Worm (Caenorhabditis elegans) whole organism, late embryonic: ENCODE measurements around the gene dnj-1.

Source experiments
- F13H6.1 ChIP-seq: sonication (generic microtip); optimal IDR thresholded peaks from 2 replicates; lab custom pipeline; 2016; ENCODE audit warnings: missing genetic modification characterization, missing compliant biosample characterization
- K02D7.2 ChIP-seq: sonication (generic microtip); optimal IDR thresholded peaks from 2 replicates; lab custom pipeline; 2017; ENCODE audit warnings: mild to moderate bottlenecking, missing genetic modification characterization, missing compliant biosample characterization
- T23F11.4 ChIP-seq: fragments of 200-800 bp; sonication (Bioruptor generic); optimal IDR thresholded peaks from 2 replicates; lab custom pipeline; 2018; ENCODE audit warnings: mild to moderate bottlenecking, missing genetic modification characterization, missing compliant biosample characterization
- Y22D7AL.16 ChIP-seq: sonication (generic microtip); optimal IDR thresholded peaks from 2 replicates; lab custom pipeline; 2016; ENCODE audit warnings: missing genetic modification characterization, missing compliant biosample characterization
- ahr-1 ChIP-seq: sonication (generic microtip); optimal IDR thresholded peaks from 2 replicates; lab custom pipeline; 2016; ENCODE audit warnings: missing genetic modification characterization, missing compliant biosample characterization
- ama-1 ChIP-seq: fragments of 150-350 bp; optimal IDR thresholded peaks from 2 replicates; lab custom pipeline; 2014
- ceh-19 ChIP-seq: fragments of 200-800 bp; sonication (Bioruptor generic); optimal IDR thresholded peaks from 2 replicates; lab custom pipeline; 2018; ENCODE audit warnings: mild to moderate bottlenecking, missing genetic modification characterization, missing compliant biosample characterization
- ceh-24 ChIP-seq: sonication (generic microtip); optimal IDR thresholded peaks from 2 replicates; lab custom pipeline; 2016; ENCODE audit warnings: mild to moderate bottlenecking, missing genetic modification characterization, missing compliant biosample characterization
- ceh-31 ChIP-seq: sonication (generic microtip); optimal IDR thresholded peaks from 2 replicates; lab custom pipeline; 2016; ENCODE audit warnings: missing genetic modification characterization, missing compliant biosample characterization
- ceh-48 ChIP-seq: sonication (generic microtip); optimal IDR thresholded peaks from 2 replicates; lab custom pipeline; 2016; ENCODE audit warnings: missing genetic modification characterization, inconsistent platforms, missing compliant biosample characterization
- ceh-9 ChIP-seq: sonication (generic microtip); optimal IDR thresholded peaks from 2 replicates; lab custom pipeline; 2016; ENCODE audit warnings: mild to moderate bottlenecking, missing genetic modification characterization, inconsistent platforms, missing compliant biosample characterization
- dve-1 ChIP-seq: sonication (generic microtip); optimal IDR thresholded peaks from 2 replicates; lab custom pipeline; 2017; ENCODE audit warnings: antibody characterized with exemption, mild to moderate bottlenecking, missing genetic modification characterization, missing compliant biosample characterization
- elt-2 ChIP-seq: sonication (generic microtip); optimal IDR thresholded peaks from 2 replicates; lab custom pipeline; 2016; ENCODE audit warnings: missing genetic modification reagents, missing genetic modification characterization, missing compliant biosample characterization
- elt-4 ChIP-seq: sonication (generic microtip); optimal IDR thresholded peaks from 2 replicates; lab custom pipeline; 2016; ENCODE audit warnings: missing genetic modification characterization, missing compliant biosample characterization
- fax-1 ChIP-seq: sonication (generic microtip); optimal IDR thresholded peaks from 2 replicates; lab custom pipeline; 2016; ENCODE audit warnings: missing genotype, missing genetic modification characterization, missing compliant biosample characterization
- fkh-10 ChIP-seq: fragments of 150-350 bp; optimal IDR thresholded peaks from 2 replicates; lab custom pipeline; 2014; ENCODE audit warnings: missing biosample characterization, missing genetic modification reagents, missing genetic modification characterization
- fkh-6 ChIP-seq: sonication (generic microtip); optimal IDR thresholded peaks from 2 replicates; lab custom pipeline; 2016; ENCODE audit warnings: missing genetic modification characterization, missing compliant biosample characterization
- gmeb-2 ChIP-seq: sonication (generic microtip); optimal IDR thresholded peaks from 2 replicates; lab custom pipeline; 2016; ENCODE audit warnings: missing genetic modification characterization, inconsistent platforms, missing compliant biosample characterization
- hlh-13 ChIP-seq: fragments of 200-800 bp; sonication (Bioruptor generic); optimal IDR thresholded peaks from 2 replicates; lab custom pipeline; 2018; ENCODE audit warnings: mild to moderate bottlenecking, missing genetic modification characterization, missing compliant biosample characterization
- hlh-15 ChIP-seq: sonication (generic microtip); optimal IDR thresholded peaks from 2 replicates; lab custom pipeline; 2016; ENCODE audit warnings: missing genetic modification characterization, missing compliant biosample characterization
- hlh-30 ChIP-seq: sonication (generic microtip); optimal IDR thresholded peaks from 2 replicates; lab custom pipeline; 2017; ENCODE audit warnings: antibody characterized with exemption, missing genetic modification characterization, missing compliant biosample characterization; ENCODE audit not compliant: insufficient read depth
- hlh-8 ChIP-seq: sonication (generic microtip); optimal IDR thresholded peaks from 2 replicates; lab custom pipeline; 2016; ENCODE audit warnings: missing genotype, missing genetic modification characterization, missing compliant biosample characterization
- lim-6 ChIP-seq: sonication (generic microtip); optimal IDR thresholded peaks from 2 replicates; lab custom pipeline; 2016; ENCODE audit warnings: missing genetic modification characterization, missing compliant biosample characterization
- lin-11 ChIP-seq: fragments of 200-800 bp; sonication (Bioruptor generic); optimal IDR thresholded peaks from 2 replicates; lab custom pipeline; 2018; ENCODE audit warnings: mild to moderate bottlenecking, missing genetic modification characterization, missing compliant biosample characterization
- madf-2 ChIP-seq: sonication (generic microtip); optimal IDR thresholded peaks from 2 replicates; lab custom pipeline; 2017; ENCODE audit warnings: missing genetic modification characterization, missing compliant biosample characterization
- nhr-232 ChIP-seq: sonication (generic microtip); optimal IDR thresholded peaks from 2 replicates; lab custom pipeline; 2016; ENCODE audit warnings: missing genetic modification characterization, missing compliant biosample characterization
- npax-4 ChIP-seq: sonication (generic microtip); optimal IDR thresholded peaks from 2 replicates; lab custom pipeline; 2016; ENCODE audit warnings: missing genetic modification characterization, missing compliant biosample characterization
- pag-3 ChIP-seq: sonication (generic microtip); optimal IDR thresholded peaks from 2 replicates; lab custom pipeline; 2016; ENCODE audit warnings: missing compliant biosample characterization, missing genetic modification characterization, borderline replicate concordance
- pat-9 ChIP-seq: fragments of 200-800 bp; sonication (Bioruptor generic); optimal IDR thresholded peaks from 2 replicates; lab custom pipeline; 2018; ENCODE audit warnings: mild to moderate bottlenecking, missing genetic modification characterization, moderate library complexity, missing compliant biosample characterization
- pha-2 ChIP-seq: sonication (generic microtip); optimal IDR thresholded peaks from 2 replicates; lab custom pipeline; 2017; ENCODE audit warnings: mild to moderate bottlenecking, missing genetic modification characterization, missing compliant biosample characterization
- pha-4 ChIP-seq: fragments of 150-350 bp; optimal IDR thresholded peaks from 2 replicates; lab custom pipeline; 2018; ENCODE audit warnings: missing biosample characterization, missing genetic modification reagents, missing genetic modification characterization
- ref-2 ChIP-seq: sonication (generic microtip); optimal IDR thresholded peaks from 2 replicates; lab custom pipeline; 2016; ENCODE audit warnings: missing genetic modification characterization, missing compliant biosample characterization
- sdc-2 ChIP-seq: sonication (generic microtip); optimal IDR thresholded peaks from 2 replicates; lab custom pipeline; 2016; ENCODE audit warnings: missing genotype, missing genetic modification characterization, missing compliant biosample characterization
- sox-2 ChIP-seq: fragments of 200-800 bp; sonication (Bioruptor generic); IDR thresholded peaks from 2 replicates; pipeline ENCODE4 v1.3.6; 2022; ENCODE audit warnings: missing genetic modification reagents, missing genetic modification characterization, missing compliant biosample characterization
- sox-4 ChIP-seq: sonication (generic microtip); optimal IDR thresholded peaks from 2 replicates; lab custom pipeline; 2017; ENCODE audit warnings: mild to moderate bottlenecking, missing genetic modification characterization, inconsistent platforms, missing compliant biosample characterization
- tbx-2 ChIP-seq: sonication (generic microtip); optimal IDR thresholded peaks from 2 replicates; lab custom pipeline; 2016; ENCODE audit warnings: missing genetic modification characterization, missing compliant biosample characterization
- tbx-7 ChIP-seq: sonication (generic microtip); optimal IDR thresholded peaks from 2 replicates; lab custom pipeline; 2016; ENCODE audit warnings: missing genotype, missing genetic modification characterization, missing compliant biosample characterization
- ttx-3 ChIP-seq: sonication (generic microtip); optimal IDR thresholded peaks from 2 replicates; lab custom pipeline; 2016; ENCODE audit warnings: missing genetic modification reagents, missing genetic modification characterization, missing compliant biosample characterization
- unc-42 ChIP-seq: sonication (generic microtip); optimal IDR thresholded peaks from 2 replicates; lab custom pipeline; 2016; ENCODE audit warnings: missing genotype, missing genetic modification characterization, missing compliant biosample characterization
- zip-5 ChIP-seq: sonication (generic microtip); optimal IDR thresholded peaks from 2 replicates; lab custom pipeline; 2016; ENCODE audit warnings: missing genetic modification characterization, missing compliant biosample characterization

dnj-1 gene

DNA sequence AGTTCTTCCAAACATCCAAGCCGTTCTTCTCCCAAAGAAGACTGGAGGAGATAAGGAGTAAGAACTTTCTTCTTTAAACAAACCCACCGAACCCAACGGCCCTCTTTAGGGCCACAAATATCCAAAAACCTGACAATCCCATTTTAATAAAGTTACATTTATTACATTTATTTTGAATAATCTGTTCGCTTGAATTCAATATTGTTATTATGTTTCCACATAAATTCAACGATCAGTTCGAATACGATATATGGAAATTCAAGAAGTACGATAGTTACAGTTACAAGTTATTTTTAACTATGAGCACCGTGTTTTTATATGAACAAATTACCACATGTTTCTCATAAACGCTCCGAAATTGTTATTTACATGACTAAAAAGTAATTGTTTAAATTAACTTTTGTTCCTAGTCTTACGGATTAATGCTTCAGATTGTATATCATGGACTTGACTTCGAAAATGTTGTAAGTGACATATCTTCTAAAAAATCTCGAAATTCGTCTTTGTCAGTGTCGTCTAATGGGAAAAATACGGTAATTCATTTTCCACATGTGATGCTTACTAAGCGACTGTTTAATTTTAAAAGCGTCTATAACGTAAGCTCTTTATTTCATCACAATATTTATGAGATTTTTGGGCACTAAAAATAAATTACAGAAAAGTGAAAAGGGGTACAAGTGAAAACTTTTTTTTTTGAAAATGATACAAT, 42.1 kb downstream of the dnj-1 start:
- TF ChIP-seq hlh-15 (tag; lab: Kevin White, UChicago) (no peak), lin-11 (tag; lab: Kevin White, UChicago) (no peak), nhr-232 (no peak), sox-2 (GFP tag; lab: Robert Waterston, UW) (no peak), unc-42 (tag; lab: Kevin White, UChicago) (no peak), zip-5 (tag; lab: Kevin White, UChicago) (no peak), pha-2 (tag; lab: Kevin White, UChicago) (no peak), pat-9 (tag; lab: Kevin White, UChicago) (no peak), ama-1 (no peak), Y22D7AL.16 (no peak), gmeb-2 (tag; lab: Kevin White, UChicago) (no peak), sox-4 (tag; lab: Kevin White, UChicago) (no peak), fkh-6 (tag; lab: Kevin White, UChicago) (no peak), hlh-30 (tag; lab: Kevin White, UChicago) (no peak), tbx-7 (no peak), elt-2 (tag; lab: Kevin White, UChicago) (no peak), lim-6 (tag; lab: Kevin White, UChicago) (no peak), K02D7.2 (tag; lab: Kevin White, UChicago) (no peak)

DNA sequence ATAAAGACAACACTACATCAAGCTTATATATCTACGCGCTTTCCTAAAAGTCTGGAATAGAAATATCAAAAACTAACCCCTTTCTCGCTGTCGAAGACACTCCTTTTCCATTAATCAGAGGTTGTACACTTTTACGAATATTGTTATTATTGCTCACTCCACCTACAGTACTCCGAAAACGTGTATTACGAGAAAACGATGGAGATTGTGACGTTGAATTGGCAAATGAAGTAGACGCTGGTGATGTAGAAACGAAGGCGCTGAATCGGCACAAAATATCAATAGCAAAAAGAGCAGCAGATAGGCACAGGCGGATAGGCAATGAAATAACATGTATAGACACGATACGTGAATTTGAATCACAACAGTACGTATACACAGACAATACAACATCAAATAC, 45.5 kb downstream of the dnj-1 start:
- TF ChIP-seq unc-42 (tag; lab: Kevin White, UChicago) (no peak), ceh-9 (no peak), fkh-10 (GFP tag; lab: Kevin White, UChicago) (no peak), tbx-2 (tag; lab: Kevin White, UChicago) (no peak), ceh-48 (tag; lab: Kevin White, UChicago) (no peak), ceh-19 (GFP tag; lab: Kevin White, UChicago) (no peak), lim-6 (tag; lab: Kevin White, UChicago) (no peak), ahr-1 (no peak), elt-2 (tag; lab: Kevin White, UChicago) (no peak), npax-4 (tag; lab: Kevin White, UChicago) (no peak), K02D7.2 (tag; lab: Kevin White, UChicago) (no peak), dve-1 (tag; lab: Kevin White, UChicago) (no peak), fkh-6 (tag; lab: Kevin White, UChicago) (no peak), zip-5 (tag; lab: Kevin White, UChicago) (no peak), fax-1 (tag; lab: Kevin White, UChicago) (no peak), ref-2 (no peak), pha-4 (no peak), pha-2 (tag; lab: Kevin White, UChicago) (no peak), T23F11.4 (GFP tag; lab: Kevin White, UChicago) (no peak)

DNA sequence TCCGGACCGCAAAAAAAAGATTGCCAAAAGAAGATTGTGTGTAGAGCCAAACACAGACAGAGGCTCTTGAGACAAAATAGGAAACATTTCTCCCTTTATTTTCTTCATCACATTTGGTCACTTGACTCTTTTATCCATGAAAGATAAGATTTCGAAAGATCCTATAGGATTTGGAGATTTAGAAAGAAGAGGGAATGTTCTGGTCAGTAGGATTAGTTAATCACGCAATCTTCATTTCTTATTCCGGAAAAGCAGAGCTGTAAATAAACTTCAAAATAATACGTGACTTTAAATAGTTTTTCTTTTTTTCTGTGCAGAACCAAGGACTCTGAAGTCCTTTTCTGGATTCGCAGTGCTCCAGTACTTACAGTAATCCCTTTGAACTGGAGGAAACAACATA, 48.4 kb downstream of the dnj-1 start:
- TF ChIP-seq dve-1 (tag; lab: Kevin White, UChicago) (no peak), ceh-24 (tag; lab: Kevin White, UChicago) (no peak), unc-42 (tag; lab: Kevin White, UChicago) (no peak), ceh-31 (tag; lab: Kevin White, UChicago) (no peak), ttx-3 (tag; lab: Kevin White, UChicago) (no peak), sox-2 (GFP tag; lab: Robert Waterston, UW) (no peak), elt-2 (tag; lab: Kevin White, UChicago) (no peak)

ce11 chrIV:11348822-11349221, 50.0 kb downstream of the dnj-1 start:
- TF ChIP-seq sdc-2 (no peak), fkh-10 (GFP tag; lab: Kevin White, UChicago) (no peak), hlh-13 (GFP tag; lab: Kevin White, UChicago) (no peak), ceh-9 (no peak), elt-4 (no peak), pag-3 (tag; lab: Kevin White, UChicago) (no peak), Y22D7AL.16 (no peak), hlh-8 (tag; lab: Kevin White, UChicago) (no peak), hlh-30 (tag; lab: Kevin White, UChicago) (no peak), F13H6.1 (tag; lab: Kevin White, UChicago) (no peak), tbx-2 (tag; lab: Kevin White, UChicago) (no peak), ama-1 (no peak), madf-2 (tag; lab: Kevin White, UChicago) (no peak), elt-2 (tag; lab: Kevin White, UChicago) (no peak)
- TF ChIP-seq, all 69 proteins: peak for 0
